Fruit fly (Drosophila melanogaster): ENCODE results near the gene ND-PDSW.

- TF ChIP-seq CTCF (optimal IDR thresholded peaks at IDR 0.05): no peak
- TF ChIP-seq CG8478 (optimal IDR thresholded peaks at IDR 0.05): no peak
Measured at dm6 chr2L:3452286-3452685, 13.7 kb upstream of the ND-PDSW start, which contains the start of gene CG12795.
